Fruit fly (Drosophila melanogaster) whole organism, prepupa: Measurements from ENCODE around the gene dpr14.

Experiments
- CG10669 ChIP-seq: fragments of 200-800 bp; sonication (Bioruptor generic); optimal IDR thresholded peaks from 3 replicates; lab custom pipeline; 2018; ENCODE audit warnings: missing biosample characterization, mild to moderate bottlenecking, missing genetic modification characterization, moderate library complexity
- CG11294 ChIP-seq: fragments of 200-800 bp; sonication (Bioruptor generic); IDR thresholded peaks from 2 replicates; pipeline ENCODE4 v1.3.6; 2022; ENCODE audit warnings: missing biosample characterization, missing genetic modification characterization
- CG1621 ChIP-seq: fragments of 200-800 bp; sonication (Bioruptor generic); optimal IDR thresholded peaks from 3 replicates; lab custom pipeline; 2018; ENCODE audit warnings: missing biosample characterization, mild to moderate bottlenecking, missing genetic modification characterization
- CG16779 ChIP-seq: fragments of 200-800 bp; sonication (Bioruptor generic); optimal IDR thresholded peaks from 3 replicates; lab custom pipeline; 2017; ENCODE audit warnings: missing biosample characterization, mild to moderate bottlenecking, missing genetic modification characterization
- CG3032 ChIP-seq: fragments of 200-800 bp; optimal IDR thresholded peaks from 2 replicates; lab custom pipeline; 2019; ENCODE audit warnings: missing biosample characterization, mild to moderate bottlenecking, missing genetic modification characterization, moderate library complexity
- CG32006 ChIP-seq: fragments of 200-800 bp; sonication (Bioruptor generic); optimal IDR thresholded peaks from 3 replicates; lab custom pipeline; 2017; ENCODE audit warnings: missing biosample characterization, mild to moderate bottlenecking, missing genetic modification characterization
- CG4318 ChIP-seq: fragments of 200-800 bp; sonication (Bioruptor generic); optimal IDR thresholded peaks from 3 replicates; lab custom pipeline; 2017; ENCODE audit warnings: missing biosample characterization, mild to moderate bottlenecking, missing genetic modification characterization
- CG6163 ChIP-seq: fragments of 200-800 bp; sonication (Bioruptor generic); IDR thresholded peaks from 3 replicates; pipeline ENCODE4 v1.3.6; 2022; ENCODE audit warnings: missing biosample characterization, missing genetic modification characterization
- CG6276 ChIP-seq: fragments of 200-800 bp; sonication (Bioruptor generic); optimal IDR thresholded peaks from 2 replicates; lab custom pipeline; 2017; ENCODE audit warnings: missing biosample characterization, mild to moderate bottlenecking, missing genetic modification characterization
- CG6792 ChIP-seq: fragments of 200-800 bp; sonication (Bioruptor generic); optimal IDR thresholded peaks from 3 replicates; lab custom pipeline; 2016; ENCODE audit warnings: missing biosample characterization, missing genetic modification characterization
- CG6808 ChIP-seq: fragments of 200-800 bp; sonication (Bioruptor generic); optimal IDR thresholded peaks from 3 replicates; lab custom pipeline; 2017; ENCODE audit warnings: missing biosample characterization, missing genetic modification characterization, mild to moderate bottlenecking, moderate library complexity, missing genetic modification reagents
- CG6854 ChIP-seq: fragments of 200-800 bp; sonication (Bioruptor generic); optimal IDR thresholded peaks from 2 replicates; lab custom pipeline; 2017; ENCODE audit warnings: missing biosample characterization, mild to moderate bottlenecking, missing genetic modification characterization
- CG7368 ChIP-seq: fragments of 200-800 bp; sonication (Bioruptor generic); optimal IDR thresholded peaks from 3 replicates; lab custom pipeline; 2016; ENCODE audit warnings: missing biosample characterization, missing genetic modification characterization
- CG8119 ChIP-seq: fragments of 200-800 bp; sonication (Bioruptor generic); IDR thresholded peaks from 3 replicates; pipeline ENCODE4 v1.3.6; 2022; ENCODE audit warnings: missing biosample characterization, missing genetic modification characterization
- CG8319 ChIP-seq: fragments of 200-800 bp; sonication (Bioruptor generic); optimal IDR thresholded peaks from 3 replicates; lab custom pipeline; 2016; ENCODE audit warnings: missing biosample characterization, missing genetic modification characterization
- CG8632 ChIP-seq: fragments of 200-800 bp; sonication (Bioruptor generic); optimal IDR thresholded peaks from 3 replicates; lab custom pipeline; 2016; ENCODE audit warnings: missing biosample characterization, missing genetic modification characterization
- CG9139 ChIP-seq: fragments of 200-800 bp; sonication (Bioruptor generic); optimal IDR thresholded peaks from 3 replicates; lab custom pipeline; 2017; ENCODE audit warnings: missing biosample characterization, mild to moderate bottlenecking, missing genetic modification characterization
- Eip75B ChIP-seq: fragments of 200-800 bp; sonication (Bioruptor generic); optimal IDR thresholded peaks from 3 replicates; lab custom pipeline; 2016; ENCODE audit warnings: missing biosample characterization, missing genetic modification characterization
- Eip78C ChIP-seq: fragments of 200-800 bp; sonication (Bioruptor generic); peaks from one replicate; lab custom pipeline; 2016; ENCODE audit warnings: missing biosample characterization, missing genetic modification characterization
- Eip93F ChIP-seq: fragments of 200-800 bp; sonication (Bioruptor generic); optimal IDR thresholded peaks from 2 replicates; lab custom pipeline; 2016; ENCODE audit warnings: missing biosample characterization, mild to moderate bottlenecking, missing genetic modification characterization
- Ets96B ChIP-seq: fragments of 200-800 bp; optimal IDR thresholded peaks from 2 replicates; lab custom pipeline; 2019; ENCODE audit warnings: missing biosample characterization, mild to moderate bottlenecking, missing genetic modification characterization, moderate library complexity
- Gug ChIP-seq: fragments of 200-800 bp; sonication (Bioruptor generic); IDR thresholded peaks from 2 replicates; pipeline ENCODE4 v1.3.6; 2022; ENCODE audit warnings: missing biosample characterization, missing genetic modification characterization
- Hr38 ChIP-seq: sonication (Bioruptor generic); optimal IDR thresholded peaks from 2 replicates; lab custom pipeline; 2016; ENCODE audit warnings: missing biosample characterization, missing genetic modification characterization
- Hr39 ChIP-seq: fragments of 200-800 bp; sonication (Bioruptor generic); optimal IDR thresholded peaks from 2 replicates; lab custom pipeline; 2016; ENCODE audit warnings: missing biosample characterization, missing genetic modification characterization
- Hr4 ChIP-seq: fragments of 200-800 bp; sonication (Bioruptor generic); optimal IDR thresholded peaks from 3 replicates; lab custom pipeline; 2016; ENCODE audit warnings: missing biosample characterization, missing genetic modification characterization
- Met ChIP-seq: fragments of 200-800 bp; sonication (Bioruptor generic); optimal IDR thresholded peaks from 3 replicates; lab custom pipeline; 2016; ENCODE audit warnings: missing biosample characterization, missing genetic modification characterization
- Smox ChIP-seq: fragments of 200-800 bp; sonication (Bioruptor generic); optimal IDR thresholded peaks from 3 replicates; lab custom pipeline; 2016; ENCODE audit warnings: missing biosample characterization, missing genetic modification characterization
- Sox102F ChIP-seq: fragments of 200-800 bp; sonication (Bioruptor generic); optimal IDR thresholded peaks from 2 replicates; lab custom pipeline; 2016; ENCODE audit warnings: missing biosample characterization, mild to moderate bottlenecking, missing genetic modification characterization
- Sox14 ChIP-seq: fragments of 200-800 bp; sonication (Bioruptor generic); optimal IDR thresholded peaks from 3 replicates; lab custom pipeline; 2016; ENCODE audit warnings: missing biosample characterization, missing genetic modification characterization
- Sox15 ChIP-seq: fragments of 200-800 bp; sonication (Bioruptor generic); optimal IDR thresholded peaks from 3 replicates; lab custom pipeline; 2016; ENCODE audit warnings: missing biosample characterization, missing genetic modification characterization
- achi ChIP-seq: fragments of 200-800 bp; sonication (Bioruptor generic); optimal IDR thresholded peaks from 3 replicates; lab custom pipeline; 2016; ENCODE audit warnings: missing biosample characterization, missing genetic modification characterization
- acj6 ChIP-seq: fragments of 200-800 bp; sonication (Bioruptor generic); optimal IDR thresholded peaks from 3 replicates; lab custom pipeline; 2016; ENCODE audit warnings: missing biosample characterization, missing genetic modification characterization
- dac ChIP-seq: fragments of 200-800 bp; sonication (Bioruptor generic); optimal IDR thresholded peaks from 2 replicates; lab custom pipeline; 2017; ENCODE audit warnings: missing biosample characterization, mild to moderate bottlenecking, missing genetic modification characterization
- dsx ChIP-seq: fragments of 200-800 bp; optimal IDR thresholded peaks from 3 replicates; lab custom pipeline; 2019; ENCODE audit warnings: missing biosample characterization, mild to moderate bottlenecking, missing genetic modification characterization, moderate library complexity; ENCODE audit not compliant: poor library complexity, severe bottlenecking
- eg ChIP-seq: fragments of 200-800 bp; sonication (Bioruptor generic); IDR thresholded peaks from 3 replicates; pipeline ENCODE4 v1.3.6; 2022; ENCODE audit warnings: missing biosample characterization, missing genetic modification characterization
- esn ChIP-seq: fragments of 200-800 bp; sonication (Bioruptor generic); optimal IDR thresholded peaks from 2 replicates; lab custom pipeline; 2016; ENCODE audit warnings: missing biosample characterization, mild to moderate bottlenecking, missing genetic modification characterization, moderate library complexity
- fd59A ChIP-seq: fragments of 200-800 bp; sonication (Bioruptor generic); optimal IDR thresholded peaks from 2 replicates; lab custom pipeline; 2017; ENCODE audit warnings: missing biosample characterization, mild to moderate bottlenecking, missing genetic modification characterization, missing genetic modification reagents
- fd85E ChIP-seq: fragments of 200-800 bp; sonication (Bioruptor generic); optimal IDR thresholded peaks from 3 replicates; lab custom pipeline; 2016; ENCODE audit warnings: missing biosample characterization, missing genetic modification characterization
- fkh ChIP-seq: fragments of 200-800 bp; sonication (Bioruptor generic); optimal IDR thresholded peaks from 3 replicates; lab custom pipeline; 2017; ENCODE audit warnings: missing biosample characterization, mild to moderate bottlenecking, missing genetic modification characterization, moderate library complexity
- lz ChIP-seq: fragments of 200-800 bp; sonication (Bioruptor generic); optimal IDR thresholded peaks from 3 replicates; lab custom pipeline; 2016; ENCODE audit warnings: missing biosample characterization, missing genetic modification characterization
- net ChIP-seq: fragments of 200-800 bp; sonication (Bioruptor generic); optimal IDR thresholded peaks from 3 replicates; lab custom pipeline; 2016; ENCODE audit warnings: missing biosample characterization, missing genetic modification characterization
- pdm3 ChIP-seq: fragments of 200-800 bp; sonication (Bioruptor generic); optimal IDR thresholded peaks from 3 replicates; lab custom pipeline; 2016; ENCODE audit warnings: missing biosample characterization, missing genetic modification characterization
- salr ChIP-seq, 2 experiments: fragments of 200-800 bp; sonication (Bioruptor generic); optimal IDR thresholded peaks; 3 replicates each; lab custom pipeline; 2016 to 2018; ENCODE audit warnings: missing biosample characterization in 2 of 2, missing genetic modification characterization in 2 of 2, mild to moderate bottlenecking in 1 of 2
- spab ChIP-seq: fragments of 200-800 bp; sonication (Bioruptor generic); optimal IDR thresholded peaks from 2 replicates; lab custom pipeline; 2017; ENCODE audit warnings: missing biosample characterization, mild to moderate bottlenecking, missing genetic modification characterization, missing genetic modification reagents
- ss ChIP-seq, 2 experiments: fragments of 200-800 bp; sonication (Bioruptor generic); optimal IDR thresholded peaks; 2 replicates in 1 of 2; 3 replicates in 1 of 2; lab custom pipeline; 2017 to 2018; ENCODE audit warnings: mild to moderate bottlenecking in 2 of 2, missing biosample characterization in 2 of 2, missing genetic modification characterization in 2 of 2, moderate library complexity in 1 of 2
- svp ChIP-seq: fragments of 200-800 bp; sonication (Bioruptor generic); peaks from one replicate; lab custom pipeline; 2016; ENCODE audit warnings: missing biosample characterization, missing genetic modification characterization
- topi ChIP-seq: fragments of 200-800 bp; sonication (Bioruptor generic); optimal IDR thresholded peaks from 3 replicates; lab custom pipeline; 2016; ENCODE audit warnings: missing biosample characterization, missing genetic modification characterization

The dpr14 gene

DNA sequence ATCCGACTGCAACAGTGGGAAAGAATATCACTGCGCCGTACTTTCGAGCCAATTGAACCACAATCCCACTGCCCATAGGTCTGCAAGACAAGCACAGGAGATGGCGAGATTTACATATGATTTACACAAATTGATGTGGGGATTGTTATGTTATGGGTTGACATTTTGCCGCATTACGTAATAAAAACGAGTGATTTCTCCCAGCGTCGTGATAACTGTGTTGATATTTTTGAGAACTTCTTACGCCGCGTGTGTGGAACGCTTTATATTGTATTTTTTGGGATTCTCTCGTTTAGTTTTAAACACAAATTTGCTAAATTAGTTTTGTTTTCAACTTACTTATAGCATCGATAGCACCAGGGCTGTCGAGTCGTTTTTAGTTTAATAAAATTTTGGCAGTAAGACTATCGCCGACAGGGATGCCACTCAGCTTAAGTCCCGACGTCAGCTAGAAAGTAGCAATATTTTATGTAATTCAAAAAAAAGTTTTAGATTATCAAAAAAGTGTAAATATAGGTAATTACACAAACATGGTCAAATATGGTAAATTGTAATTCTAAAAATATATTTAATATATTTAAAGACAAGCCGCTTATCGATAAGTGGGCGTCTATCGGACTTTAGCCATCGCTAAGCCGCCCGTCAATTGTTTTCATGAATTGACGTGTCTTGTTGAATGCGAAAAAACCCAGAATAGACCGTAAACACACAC, 14.5 kb downstream of the dpr14 start, which contains the start of the genes CG45089, ND-MNLL and p115 (continued):
- TF ChIP-seq CG8319, result no peak
- TF ChIP-seq CG1621 (tag; lab: Kevin White, UChicago), result no peak
- no peak for TF ChIP-seq CG6276 (GFP tag; lab: Kevin White, UChicago)
- TF ChIP-seq CG8119 (GFP tag; lab: Robert Waterston, UW), result peak; percentile 43; the same call in 1 of the 3 replicates
- peak; percentile 6 for TF ChIP-seq CG32006
- no peak for TF ChIP-seq CG11294 (GFP tag; lab: Robert Waterston, UW)
- peak; percentile 24 for TF ChIP-seq dsx (GFP tag; lab: Kevin White, UChicago)
- TF ChIP-seq CG10669 (GFP tag; lab: Kevin White, UChicago), result peak; percentile 26
- TF ChIP-seq CG6808 (GFP tag; lab: Kevin White, UChicago), result no peak
- TF ChIP-seq Sox15 (GFP tag; lab: Kevin White, UChicago), result no peak
- no peak for TF ChIP-seq Gug (GFP tag; lab: Robert Waterston, UW)
- TF ChIP-seq Hr39, result peak; percentile 48
- no peak for TF ChIP-seq dac (GFP tag; lab: Kevin White, UChicago)
- peak; percentile 52 for TF ChIP-seq Met
- TF ChIP-seq topi (GFP tag; lab: Kevin White, UChicago), result peak; percentile 46
- no peak for TF ChIP-seq fd85E
- TF ChIP-seq Hr4 (GFP tag; lab: Kevin White, UChicago), result peak; percentile 52
- TF ChIP-seq eg (GFP tag; lab: Robert Waterston, UW), result peak; percentile 49; the same call in 2 of the 3 replicates
- TF ChIP-seq pdm3, result peak; percentile 61
- peak; percentile 41 for TF ChIP-seq CG6792
- TF ChIP-seq net, result no peak
- no peak for TF ChIP-seq CG8632
- TF ChIP-seq CG6163 (GFP tag; lab: Robert Waterston, UW), result peak; percentile 56; the same call in 2 of the 3 replicates
- TF ChIP-seq acj6 (GFP tag; lab: Kevin White, UChicago), result peak; percentile 51
- peak; percentile 57 for TF ChIP-seq Eip93F
- peak; percentile 59 for TF ChIP-seq esn (GFP tag; lab: Kevin White, UChicago)
- peak; percentile 58 for TF ChIP-seq Eip78C (GFP tag; lab: Kevin White, UChicago)
- peak; percentile 65 for TF ChIP-seq svp (GFP tag; lab: Kevin White, UChicago)
- TF ChIP-seq Ets96B (tag; lab: Kevin White, UChicago), result peak; percentile 48
- TF ChIP-seq ss (GFP tag; optimal IDR thresholded peaks at IDR 0.05; lab: Kevin White, UChicago), result peak in 1 of 2 experiments; percentile 4
- peak in 1 of 2 experiments; percentile 10 for TF ChIP-seq salr (GFP tag; optimal IDR thresholded peaks at IDR 0.05; lab: Kevin White, UChicago)
- TF ChIP-seq, all 60 proteins: peak for 36

DNA sequence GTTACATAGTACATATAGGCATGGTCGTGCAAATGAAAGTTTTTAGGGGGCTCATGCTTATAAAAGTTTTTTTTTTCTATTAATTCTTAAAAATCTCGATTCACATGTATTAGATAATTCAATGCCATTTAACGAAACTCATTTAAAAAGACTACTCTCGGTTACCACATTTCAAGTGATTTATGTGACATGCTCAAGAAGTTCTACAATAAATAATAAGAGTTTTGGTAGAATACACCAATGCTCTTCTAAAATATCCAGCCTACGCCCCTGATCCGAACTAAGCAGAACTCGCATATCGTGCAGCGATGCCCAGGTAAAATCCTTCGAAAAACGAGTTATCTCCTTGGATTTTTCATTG, 15.6 kb downstream of the dpr14 start:
- TF ChIP-seq CG6854 (no peak), CG3032 (tag; lab: Kevin White, UChicago) (peak; percentile 43), Sox102F (peak; percentile 41), lz (peak; percentile 67), net (peak; percentile 1), fkh (GFP tag; lab: Kevin White, UChicago) (no peak), Eip93F (no peak), CG8119 (GFP tag; lab: Robert Waterston, UW) (peak; percentile 72), CG8632 (peak; percentile 25), Met (peak; percentile 72), Eip75B (peak; percentile 59), Sox14 (peak; percentile 67), CG9139 (GFP tag; lab: Kevin White, UChicago) (no peak), acj6 (GFP tag; lab: Kevin White, UChicago) (peak; percentile 65), CG7368 (GFP tag; lab: Kevin White, UChicago) (no peak), Ets96B (tag; lab: Kevin White, UChicago) (peak; percentile 44), CG4318 (no peak), achi (peak; percentile 53), CG16779 (tag; lab: Kevin White, UChicago) (no peak), Sox15 (GFP tag; lab: Kevin White, UChicago) (no peak), pdm3 (peak; percentile 67), CG10669 (GFP tag; lab: Kevin White, UChicago) (peak; percentile 39), Hr38 (no peak), spab (GFP tag; lab: Kevin White, UChicago) (peak; percentile 8), CG6792 (peak; percentile 48), Eip78C (GFP tag; lab: Kevin White, UChicago) (peak; percentile 90), dsx (GFP tag; lab: Kevin White, UChicago) (no peak), fd59A (peak; percentile 32), Smox (GFP tag; lab: Kevin White, UChicago) (peak; percentile 70), CG1621 (tag; lab: Kevin White, UChicago) (no peak), svp (GFP tag; lab: Kevin White, UChicago) (peak; percentile 80), CG6276 (GFP tag; lab: Kevin White, UChicago) (peak; percentile 48), salr (GFP tag; optimal IDR thresholded peaks at IDR 0.05; lab: Kevin White, UChicago) (peak in 1 of 2 experiments; percentile 42)
